Worm (Caenorhabditis elegans): ENCODE data around the gene F45D3.3.

F45D3.3 gene

ce11 chrV:12567312-12567711, 17.1 kb upstream of the F45D3.3 start:
- TF ChIP-seq unc-62 (GFP tag; optimal IDR thresholded peaks at IDR 0.05): no peak

ce11 chrV:12564902-12565301, 14.7 kb upstream of the F45D3.3 start:
- TF ChIP-seq unc-62 (GFP tag; optimal IDR thresholded peaks at IDR 0.05): no peak

- TF ChIP-seq unc-62 (GFP tag; optimal IDR thresholded peaks at IDR 0.05): no peak
These were observed 13.0 kb upstream of the F45D3.3 start, which contains the start of gene mrps-5 for ce11 chrV:12563187-12563586. Gene mrps-5, plus strand, starts transcription at chrV:12563487.

ce11 chrV:12560328-12560782, 10.2 kb upstream of the F45D3.3 start, which contains the start of gene sel-1:
Gene sel-1, plus strand, starts transcription at chrV:12560732.
- TF ChIP-seq unc-62 (GFP tag; optimal IDR thresholded peaks at IDR 0.05): no peak

ce11 chrV:12556904-12557303, 6.7 kb upstream of the F45D3.3 start:
- TF ChIP-seq unc-62 (GFP tag; optimal IDR thresholded peaks at IDR 0.05): no peak

- TF ChIP-seq unc-62 (GFP tag; optimal IDR thresholded peaks at IDR 0.05): no peak
These were observed 5.7 kb upstream of the F45D3.3 start for ce11 chrV:12555872-12556271.

ce11 chrV:12554172-12555031, 4.2 kb upstream of the F45D3.3 start:
- no peak for TF ChIP-seq unc-62 (GFP tag; optimal IDR thresholded peaks at IDR 0.05)

- TF ChIP-seq unc-62 (GFP tag; optimal IDR thresholded peaks at IDR 0.05): no peak
These were observed 3.1 kb upstream of the F45D3.3 start for ce11 chrV:12553286-12553725.

ce11 chrV:12552671-12553212, 2.6 kb upstream of the F45D3.3 start, which contains the start of gene F45D3.4:
Gene F45D3.4, minus strand, starts transcription at chrV:12553191.
- no peak for TF ChIP-seq unc-62 (GFP tag; optimal IDR thresholded peaks at IDR 0.05)

ce11 chrV:12551638-12552478, 1.7 kb upstream of the F45D3.3 start:
- no peak for TF ChIP-seq unc-62 (GFP tag; optimal IDR thresholded peaks at IDR 0.05)

ce11 chrV:12550755-12551154, 570 bp upstream of the F45D3.3 start:
- TF ChIP-seq unc-62 (GFP tag; optimal IDR thresholded peaks at IDR 0.05): no peak

- TF ChIP-seq unc-62 (GFP tag; optimal IDR thresholded peaks at IDR 0.05): no peak
These were observed 581 bp downstream of the F45D3.3 start for ce11 chrV:12549604-12550003.

ce11 chrV:12548830-12549229, 1.4 kb downstream of the F45D3.3 start:
- TF ChIP-seq unc-62 (GFP tag; optimal IDR thresholded peaks at IDR 0.05): no peak

ce11 chrV:12542683-12543319, 7.4 kb downstream of the F45D3.3 start:
- no peak for TF ChIP-seq unc-62 (GFP tag; optimal IDR thresholded peaks at IDR 0.05)

ce11 chrV:12541207-12541606, 9.0 kb downstream of the F45D3.3 start:
- TF ChIP-seq unc-62 (GFP tag; optimal IDR thresholded peaks at IDR 0.05): no peak

ce11 chrV:12540739-12541138, 9.4 kb downstream of the F45D3.3 start, which contains the start of gene F45D3.2:
Gene F45D3.2, plus strand, starts transcription at chrV:12541039.
- no peak for TF ChIP-seq unc-62 (GFP tag; optimal IDR thresholded peaks at IDR 0.05)

Measured in whole organism, dauer.